Comparison of ENCODE assay signal across 4 fruit fly cellular contexts in the genomic region with DNA sequence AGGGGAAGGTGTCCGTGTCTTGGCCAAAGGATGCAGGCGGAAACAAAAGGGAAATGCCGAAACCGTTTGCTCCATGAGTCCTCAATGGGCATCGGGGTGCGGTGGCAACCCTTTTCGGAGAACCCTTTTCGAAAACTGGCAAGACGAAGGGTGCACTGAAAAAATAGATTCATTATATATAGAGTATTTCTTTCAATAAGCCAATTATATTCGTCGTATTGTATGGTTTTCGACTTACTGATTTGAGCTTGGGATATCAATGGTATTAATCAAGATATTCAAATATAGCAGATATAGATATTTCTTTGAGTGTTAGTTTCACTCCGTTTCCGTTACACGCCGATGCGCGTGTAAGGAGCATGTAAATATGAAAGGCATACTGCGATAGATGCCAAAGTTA.
TF ChIP-seq lines count a peak whose summit lies in the region.

No protein-coding gene starts in this region.

- TF ChIP-seq CTCF in whole organism, embryonic (GFP tag; optimal IDR thresholded peaks at IDR 0.05; lab: Kevin White, UChicago), result no peak

TF ChIP-seq in whole organism, embryonic, 481 proteins besides CTCF, POLR2A, EP300 and RAD21 (continues in another document):
- no peak for TF ChIP-seq Sox102F (GFP tag; optimal IDR thresholded peaks at IDR 0.05; lab: Kevin White, UChicago)
- no peak for TF ChIP-seq cato (GFP tag; optimal IDR thresholded peaks at IDR 0.05; lab: Kevin White, UChicago; ENCODE audit: borderline replicate concordance)
- no peak for TF ChIP-seq Oli (tag; optimal IDR thresholded peaks at IDR 0.05; lab: Kevin White, UChicago)
- peak; percentile 57 for TF ChIP-seq Med (GFP tag; lab: Kevin White, UChicago)
- 0 out of 2 replicates have a peak, but pooled peaks have one; percentile 9 for TF ChIP-seq Ada2b (GFP tag; IDR thresholded peaks at IDR 0.05; lab: Robert Waterston, UW)
- no peak for TF ChIP-seq ind (GFP tag; optimal IDR thresholded peaks at IDR 0.05; lab: Kevin White, UChicago)
- no peak for TF ChIP-seq Max (GFP tag; optimal IDR thresholded peaks at IDR 0.05; lab: Kevin White, UChicago)
- TF ChIP-seq CG2678 (tag; optimal IDR thresholded peaks at IDR 0.05; lab: Kevin White, UChicago), result peak; percentile 41
- TF ChIP-seq tx (GFP tag; optimal IDR thresholded peaks at IDR 0.05; lab: Kevin White, UChicago), result no peak
- TF ChIP-seq ham (GFP tag; IDR thresholded peaks at IDR 0.05; lab: Robert Waterston, UW), result no peak
- TF ChIP-seq CG17328 (GFP tag; IDR thresholded peaks at IDR 0.05; lab: Robert Waterston, UW), result 0 out of 2 replicates have a peak, but pooled peaks have one; percentile 5
- TF ChIP-seq ci (GFP tag; IDR thresholded peaks at IDR 0.05; lab: Robert Waterston, UW), result 0 out of 3 replicates have a peak, but pooled peaks have one; percentile 37
- TF ChIP-seq CHES-1-like (GFP tag; optimal IDR thresholded peaks at IDR 0.05; lab: Kevin White, UChicago), result no peak
- no peak for TF ChIP-seq ap (GFP tag; IDR thresholded peaks at IDR 0.05; lab: Robert Waterston, UW)
- TF ChIP-seq zfh2 (GFP tag; optimal IDR thresholded peaks at IDR 0.05; lab: Kevin White, UChicago), result no peak
- peak; percentile 26; the same call in 1 of the 2 replicates for TF ChIP-seq Ptx1 (GFP tag; IDR thresholded peaks at IDR 0.05; lab: Robert Waterston, UW)
- no peak for TF ChIP-seq CG30431 (GFP tag; optimal IDR thresholded peaks at IDR 0.05; lab: Kevin White, UChicago)
- TF ChIP-seq dmrt99B (tag; optimal IDR thresholded peaks at IDR 0.05; lab: Kevin White, UChicago), result peak; percentile 31
- no peak for TF ChIP-seq bowl (GFP tag; IDR thresholded peaks at IDR 0.05; lab: Robert Waterston, UW)
- no peak for TF ChIP-seq CG15073 (GFP tag; optimal IDR thresholded peaks at IDR 0.05; lab: Kevin White, UChicago)
- TF ChIP-seq Hmr (GFP tag; optimal IDR thresholded peaks at IDR 0.05; lab: Kevin White, UChicago), result peak; percentile 19

TF ChIP-seq in whole organism, prepupa, 60 proteins besides CTCF, POLR2A, EP300 and RAD21 (continues in another document):
- TF ChIP-seq Eip75B (GFP tag; optimal IDR thresholded peaks at IDR 0.05; lab: Kevin White, UChicago) (peak; percentile 10), CG9139 (GFP tag; optimal IDR thresholded peaks at IDR 0.05; lab: Kevin White, UChicago) (no peak), CG7368 (GFP tag; optimal IDR thresholded peaks at IDR 0.05; lab: Kevin White, UChicago) (no peak), CG3032 (tag; optimal IDR thresholded peaks at IDR 0.05; lab: Kevin White, UChicago) (no peak), CG1621 (tag; optimal IDR thresholded peaks at IDR 0.05; lab: Kevin White, UChicago) (no peak), fkh (GFP tag; optimal IDR thresholded peaks at IDR 0.05; lab: Kevin White, UChicago) (no peak), CG16779 (tag; optimal IDR thresholded peaks at IDR 0.05; lab: Kevin White, UChicago) (no peak), Hr38 (GFP tag; optimal IDR thresholded peaks at IDR 0.05; lab: Kevin White, UChicago) (no peak), Smox (GFP tag; optimal IDR thresholded peaks at IDR 0.05; lab: Kevin White, UChicago) (no peak), Eip93F (GFP tag; optimal IDR thresholded peaks at IDR 0.05; lab: Kevin White, UChicago) (no peak), vri (GFP tag; optimal IDR thresholded peaks at IDR 0.05; lab: Kevin White, UChicago) (no peak), CG34406 (GFP tag; optimal IDR thresholded peaks at IDR 0.05; lab: Kevin White, UChicago) (no peak), CG6792 (GFP tag; optimal IDR thresholded peaks at IDR 0.05; lab: Kevin White, UChicago) (peak; percentile 0), CG8319 (GFP tag; optimal IDR thresholded peaks at IDR 0.05; lab: Kevin White, UChicago) (no peak), CG11902 (GFP tag; optimal IDR thresholded peaks at IDR 0.05; lab: Kevin White, UChicago) (no peak), CG10669 (GFP tag; optimal IDR thresholded peaks at IDR 0.05; lab: Kevin White, UChicago) (peak; percentile 36), CG32006 (GFP tag; optimal IDR thresholded peaks at IDR 0.05; lab: Kevin White, UChicago) (no peak), svp (GFP tag; lab: Kevin White, UChicago) (peak; percentile 65), CG8632 (GFP tag; optimal IDR thresholded peaks at IDR 0.05; lab: Kevin White, UChicago) (peak; percentile 11), CG3919 (GFP tag; optimal IDR thresholded peaks at IDR 0.05; lab: Kevin White, UChicago) (peak; percentile 12), ss (GFP tag; optimal IDR thresholded peaks at IDR 0.05; lab: Kevin White, UChicago) (peak in 1 of 2 experiments; percentile 5), achi (GFP tag; optimal IDR thresholded peaks at IDR 0.05; lab: Kevin White, UChicago) (peak; percentile 13), pdm3 (GFP tag; optimal IDR thresholded peaks at IDR 0.05; lab: Kevin White, UChicago) (no peak)

TF ChIP-seq in whole organism, pupa, 21 proteins besides CTCF, POLR2A, EP300 and RAD21:
- peak; percentile 36 for TF ChIP-seq CG15710 (tag; optimal IDR thresholded peaks at IDR 0.05; lab: Kevin White, UChicago)
- peak; percentile 20; the same call in 1 of the 3 replicates for TF ChIP-seq CG4496 (GFP tag; IDR thresholded peaks at IDR 0.05; lab: Robert Waterston, UW)
- TF ChIP-seq CG9948 (tag; optimal IDR thresholded peaks at IDR 0.05; lab: Kevin White, UChicago), result peak; percentile 25
- TF ChIP-seq CG13204 (GFP tag; optimal IDR thresholded peaks at IDR 0.05; lab: Kevin White, UChicago), result no peak
- peak; percentile 54 for TF ChIP-seq CG8159 (tag; optimal IDR thresholded peaks at IDR 0.05; lab: Kevin White, UChicago)

TF ChIP-seq in whole organism, wandering third instar larva, 38 proteins besides CTCF, POLR2A, EP300 and RAD21:
- TF ChIP-seq ey (GFP tag; optimal IDR thresholded peaks at IDR 0.05; lab: Kevin White, UChicago), result no peak
- no peak for TF ChIP-seq N (GFP tag; optimal IDR thresholded peaks at IDR 0.05; lab: Kevin White, UChicago)
- no peak for TF ChIP-seq OdsH (GFP tag; optimal IDR thresholded peaks at IDR 0.05; lab: Kevin White, UChicago)
- TF ChIP-seq lola (GFP tag; optimal IDR thresholded peaks at IDR 0.05; lab: Kevin White, UChicago), result no peak
- no peak for TF ChIP-seq woc (GFP tag; optimal IDR thresholded peaks at IDR 0.05; lab: Kevin White, UChicago)
- no peak for TF ChIP-seq rgr (GFP tag; optimal IDR thresholded peaks at IDR 0.05; lab: Kevin White, UChicago)
- TF ChIP-seq jim (GFP tag; optimal IDR thresholded peaks at IDR 0.05; lab: Kevin White, UChicago), result no peak
- TF ChIP-seq tai (GFP tag; optimal IDR thresholded peaks at IDR 0.05; lab: Kevin White, UChicago), result no peak
- no peak for TF ChIP-seq br (GFP tag; optimal IDR thresholded peaks at IDR 0.05; lab: Kevin White, UChicago)
- peak; percentile 27 for TF ChIP-seq Sp1 (GFP tag; optimal IDR thresholded peaks at IDR 0.05; lab: Kevin White, UChicago)
- no peak for TF ChIP-seq Hr78 (GFP tag; optimal IDR thresholded peaks at IDR 0.05; lab: Kevin White, UChicago)
- peak in 1 of 2 experiments; percentile 20 for TF ChIP-seq foxo (GFP tag; optimal IDR thresholded peaks at IDR 0.05; lab: Kevin White, UChicago)
- TF ChIP-seq Abd-B (GFP tag; optimal IDR thresholded peaks at IDR 0.05; lab: Kevin White, UChicago), result no peak
- TF ChIP-seq Jra (GFP tag; optimal IDR thresholded peaks at IDR 0.05; lab: Kevin White, UChicago), result no peak
- TF ChIP-seq h (GFP tag; optimal IDR thresholded peaks at IDR 0.05; lab: Kevin White, UChicago), result peak; percentile 9
- TF ChIP-seq CG32264 (GFP tag; optimal IDR thresholded peaks at IDR 0.05; lab: Kevin White, UChicago), result no peak
- TF ChIP-seq fru (GFP tag; optimal IDR thresholded peaks at IDR 0.05; lab: Kevin White, UChicago), result peak; percentile 21
- no peak for TF ChIP-seq Dfd (GFP tag; optimal IDR thresholded peaks at IDR 0.05; lab: Kevin White, UChicago)
